Worm (Caenorhabditis elegans): ENCODE data around the gene C25D7.5.

DNA sequence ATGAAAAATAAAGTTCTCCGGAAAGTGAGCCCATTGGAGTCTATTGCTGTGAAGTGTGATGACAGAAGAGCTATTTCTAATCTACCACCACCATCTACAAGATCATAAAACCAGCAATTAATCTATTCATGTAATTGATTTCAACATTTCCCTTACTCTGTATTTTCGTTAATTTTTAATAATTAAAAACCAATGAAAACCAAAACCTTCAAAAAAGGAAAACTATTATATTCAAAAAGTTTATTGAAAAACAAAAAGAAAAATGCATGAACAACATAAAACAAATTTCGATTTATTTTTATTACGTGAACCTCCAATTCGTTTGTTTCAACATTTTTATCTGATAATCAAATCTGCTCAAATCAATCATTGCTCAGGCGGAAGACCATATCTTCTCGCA is 47.0 kb downstream of the C25D7.5 start, which contains the start of gene C01G10.1:
- TF ChIP-seq ama-1 (optimal IDR thresholded peaks at IDR 0.05) (no peak), flt-1 (GFP tag; IDR thresholded peaks at IDR 0.05) (no peak)

All from whole organism, early embryonic.